Worm (Caenorhabditis elegans): Measurements from ENCODE around the gene cnc-3.

DNA sequence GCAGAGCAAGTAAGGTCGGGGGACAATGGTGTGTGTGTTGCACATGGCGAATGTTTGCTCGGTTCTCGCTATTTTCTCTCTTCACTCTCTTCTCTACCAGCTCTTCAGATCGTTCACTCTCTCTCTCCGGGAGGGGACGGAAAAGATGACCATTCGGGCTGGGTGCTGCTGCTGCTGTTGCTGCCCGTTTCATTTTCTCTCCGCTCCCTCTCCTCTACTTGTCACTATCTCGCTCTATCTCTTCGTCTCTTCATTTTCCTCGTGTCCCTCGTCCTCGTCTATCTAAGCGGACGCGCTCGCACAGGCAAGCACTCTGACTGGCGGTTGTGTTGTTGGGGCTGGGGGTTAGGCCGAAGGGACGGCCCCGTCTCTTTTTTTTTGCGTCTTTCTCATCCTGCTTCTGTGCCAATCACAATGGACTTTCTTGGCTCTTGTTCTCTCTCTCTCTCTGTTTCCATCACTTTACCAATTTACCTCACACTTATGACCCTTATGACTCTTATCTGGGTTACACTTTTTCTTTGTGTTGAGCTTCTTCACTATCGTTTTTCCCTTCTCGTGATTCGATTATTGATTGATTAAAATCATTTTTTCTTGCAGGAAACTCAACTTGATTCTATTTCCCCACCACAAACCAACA, 26.8 kb downstream of the cnc-3 start, which contains the start of the genes F53E2.2 and unc-60:
- TF ChIP-seq aly-2 (tag; optimal IDR thresholded peaks at IDR 0.05) (no peak), fkh-10 (GFP tag; optimal IDR thresholded peaks at IDR 0.05) (no peak), zag-1 (tag; optimal IDR thresholded peaks at IDR 0.05) (no peak), nhr-85 (tag) (peak; percentile 74), ztf-11 (tag; optimal IDR thresholded peaks at IDR 0.05) (peak in 1 of 2 experiments; percentile 54)

Measured in whole organism, L1 larva.